Fruit fly (Drosophila melanogaster) whole organism, embryonic: ENCODE results near the gene Iyd.

ENCODE experiments used
- BEAF-32 ChIP-seq: fragments of 200-800 bp; sonication (Bioruptor generic); optimal IDR thresholded peaks from 3 replicates; lab custom pipeline; 2017; ENCODE audit warnings: missing biosample characterization, missing genetic modification characterization, mild to moderate bottlenecking, moderate library complexity, missing genetic modification reagents
- CG10462 ChIP-seq: fragments of 200-800 bp; sonication (Bioruptor generic); optimal IDR thresholded peaks from 2 replicates; lab custom pipeline; 2016; ENCODE audit warnings: missing biosample characterization, missing genetic modification characterization
- CG10565 ChIP-seq: fragments of 200-800 bp; sonication (Bioruptor generic); optimal IDR thresholded peaks from 3 replicates; lab custom pipeline; 2016; ENCODE audit warnings: missing biosample characterization, mild to moderate bottlenecking, missing genetic modification characterization
- CG10654 ChIP-seq: fragments of 200-800 bp; sonication (Bioruptor generic); optimal IDR thresholded peaks from 2 replicates; lab custom pipeline; 2016; ENCODE audit warnings: missing biosample characterization, missing genetic modification characterization
- CG11247 ChIP-seq: fragments of 200-800 bp; sonication (Bioruptor generic); IDR thresholded peaks from 2 replicates; pipeline ENCODE4 v1.3.6; 2022; ENCODE audit warnings: missing biosample characterization, missing genetic modification characterization
- CG13775 ChIP-seq: fragments of 200-800 bp; sonication (Bioruptor generic); optimal IDR thresholded peaks from 3 replicates; lab custom pipeline; 2017; ENCODE audit warnings: missing biosample characterization, mild to moderate bottlenecking, missing genetic modification characterization
- CG15073 ChIP-seq: fragments of 200-800 bp; sonication (Bioruptor generic); optimal IDR thresholded peaks from 2 replicates; lab custom pipeline; 2016; ENCODE audit warnings: missing biosample characterization, missing genetic modification characterization
- CG17359 ChIP-seq: fragments of 200-800 bp; sonication (Bioruptor generic); optimal IDR thresholded peaks from 3 replicates; lab custom pipeline; 2018; ENCODE audit warnings: missing biosample characterization, mild to moderate bottlenecking, missing genetic modification characterization, moderate library complexity
- CG32532 ChIP-seq: fragments of 200-800 bp; sonication (Bioruptor generic); IDR thresholded peaks from 2 replicates; pipeline ENCODE4 v1.3.6; 2022; ENCODE audit warnings: missing biosample characterization, missing genetic modification characterization
- CG3407 ChIP-seq: fragments of 200-800 bp; sonication (Bioruptor generic); optimal IDR thresholded peaks from 2 replicates; lab custom pipeline; 2018; ENCODE audit warnings: missing biosample characterization, mild to moderate bottlenecking, missing genetic modification characterization
- CG3995 ChIP-seq: fragments of 200-800 bp; sonication (Bioruptor generic); optimal IDR thresholded peaks from 3 replicates; lab custom pipeline; 2016; ENCODE audit warnings: missing biosample characterization, missing genetic modification characterization
- CG4404 ChIP-seq: fragments of 200-800 bp; sonication (Bioruptor generic); IDR thresholded peaks from 2 replicates; pipeline ENCODE4 v1.3.6; 2022; ENCODE audit warnings: missing biosample characterization, missing genetic modification characterization
- CG4424 ChIP-seq: fragments of 200-800 bp; sonication (Bioruptor generic); optimal IDR thresholded peaks from 3 replicates; lab custom pipeline; 2016; ENCODE audit warnings: missing biosample characterization, missing genetic modification characterization
- CG4617 ChIP-seq: fragments of 200-800 bp; sonication (Bioruptor generic); optimal IDR thresholded peaks from 3 replicates; lab custom pipeline; 2016; ENCODE audit warnings: missing biosample characterization, missing genetic modification characterization, borderline replicate concordance
- CG7372 ChIP-seq: fragments of 200-800 bp; sonication (Bioruptor generic); IDR thresholded peaks from 2 replicates; pipeline ENCODE4 v1.3.6; 2022; ENCODE audit warnings: missing biosample characterization, missing genetic modification characterization
- CG7745 ChIP-seq: fragments of 200-800 bp; sonication (Bioruptor generic); optimal IDR thresholded peaks from 2 replicates; lab custom pipeline; 2018; ENCODE audit warnings: missing biosample characterization, mild to moderate bottlenecking, missing genetic modification characterization, moderate library complexity
- D19A ChIP-seq: fragments of 200-800 bp; optimal IDR thresholded peaks from 3 replicates; lab custom pipeline; 2019; ENCODE audit warnings: missing biosample characterization, mild to moderate bottlenecking, missing genetic modification characterization, moderate library complexity
- Dad ChIP-seq: fragments of 200-800 bp; sonication (Bioruptor generic); optimal IDR thresholded peaks from 3 replicates; lab custom pipeline; 2016; ENCODE audit warnings: missing biosample characterization, missing genetic modification characterization
- Dip3 ChIP-seq: fragments of 200-800 bp; sonication (Bioruptor generic); optimal IDR thresholded peaks from 3 replicates; lab custom pipeline; 2016; ENCODE audit warnings: missing biosample characterization, missing genetic modification characterization
- Doc2 ChIP-seq: fragments of 200-800 bp; sonication (Bioruptor generic); IDR thresholded peaks from 2 replicates; pipeline ENCODE4 v1.3.6; 2022; ENCODE audit warnings: missing biosample characterization, missing genetic modification characterization
- GATAe ChIP-seq: fragments of 200-800 bp; sonication (Bioruptor generic); conservative IDR thresholded peaks from 2 replicates; pipeline ENCODE4 v1.3.6; 2022; ENCODE audit warnings: missing biosample characterization, missing genetic modification characterization
- HHEX ChIP-seq: fragments of 200-800 bp; sonication (Bioruptor generic); optimal IDR thresholded peaks from 3 replicates; lab custom pipeline; 2017; ENCODE audit warnings: missing biosample characterization, mild to moderate bottlenecking, missing genetic modification characterization, missing genetic modification reagents
- HLH4C ChIP-seq: fragments of 200-800 bp; sonication (Bioruptor generic); IDR thresholded peaks from 3 replicates; pipeline ENCODE4 v1.3.6; 2022; ENCODE audit warnings: missing biosample characterization, missing genetic modification characterization; ENCODE audit not compliant: partially characterized antibody
- Hr3 ChIP-seq: fragments of 200-800 bp; sonication (Bioruptor generic); optimal IDR thresholded peaks from 3 replicates; lab custom pipeline; 2016; ENCODE audit warnings: missing biosample characterization, missing genetic modification characterization
- Kr ChIP-seq: fragments of 200-800 bp; sonication (Bioruptor generic); optimal IDR thresholded peaks from 2 replicates; lab custom pipeline; 2017; ENCODE audit warnings: missing biosample characterization, mild to moderate bottlenecking, missing genetic modification characterization
- MESR4 ChIP-seq: fragments of 200-800 bp; sonication (Bioruptor generic); optimal IDR thresholded peaks from 2 replicates; lab custom pipeline; 2018; ENCODE audit warnings: missing biosample characterization, mild to moderate bottlenecking, missing genetic modification characterization, moderate library complexity
- Nf-YC ChIP-seq: fragments of 200-800 bp; optimal IDR thresholded peaks from 3 replicates; lab custom pipeline; 2019; ENCODE audit warnings: missing biosample characterization, mild to moderate bottlenecking, missing genetic modification characterization, moderate library complexity
- PHDP ChIP-seq: fragments of 200-800 bp; sonication (Bioruptor generic); optimal IDR thresholded peaks from 3 replicates; lab custom pipeline; 2018; ENCODE audit warnings: missing biosample characterization, mild to moderate bottlenecking, missing genetic modification characterization, moderate library complexity
- Xbp1 ChIP-seq: fragments of 200-800 bp; sonication (Bioruptor generic); optimal IDR thresholded peaks from 3 replicates; lab custom pipeline; 2016; ENCODE audit warnings: missing biosample characterization, mild to moderate bottlenecking, missing genetic modification characterization
- al ChIP-seq: fragments of 200-800 bp; sonication (Bioruptor generic); IDR thresholded peaks from 2 replicates; pipeline ENCODE4 v1.3.6; 2022; ENCODE audit warnings: missing biosample characterization, missing genetic modification characterization
- ato ChIP-seq: fragments of 200-800 bp; sonication (Bioruptor generic); IDR thresholded peaks from 2 replicates; pipeline ENCODE4 v1.3.6; 2022; ENCODE audit warnings: missing biosample characterization, missing genetic modification characterization; ENCODE audit not compliant: partially characterized antibody
- chm ChIP-seq: fragments of 200-800 bp; sonication (Bioruptor generic); IDR thresholded peaks from 2 replicates; pipeline ENCODE4 v1.3.6; 2022; ENCODE audit warnings: missing biosample characterization, missing genetic modification characterization
- croc ChIP-seq: fragments of 200-800 bp; sonication (Bioruptor generic); conservative IDR thresholded peaks from 3 replicates; pipeline ENCODE4 v1.3.6; 2022; ENCODE audit warnings: missing biosample characterization, missing genetic modification characterization
- dimm ChIP-seq: fragments of 200-800 bp; sonication (Bioruptor generic); IDR thresholded peaks from 2 replicates; pipeline ENCODE4 v1.3.6; 2022; ENCODE audit warnings: missing biosample characterization, missing genetic modification characterization
- eve ChIP-seq, 2 experiments: fragments of >200 bp; optimal IDR thresholded peaks; 2 replicates each; lab custom pipeline; 2017; ENCODE audit warnings: missing biosample characterization in 2 of 2, missing genetic modification characterization in 2 of 2
- gcm ChIP-seq: fragments of 200-800 bp; sonication (Bioruptor generic); optimal IDR thresholded peaks from 2 replicates; lab custom pipeline; 2019; ENCODE audit warnings: missing biosample characterization, mild to moderate bottlenecking, missing genetic modification characterization, moderate library complexity
- knrl ChIP-seq: fragments of 200-800 bp; sonication (Bioruptor generic); IDR thresholded peaks from 3 replicates; pipeline ENCODE4 v1.3.6; 2022; ENCODE audit warnings: missing biosample characterization, missing genetic modification characterization; ENCODE audit not compliant: partially characterized antibody
- mld ChIP-seq: fragments of 200-800 bp; sonication (Bioruptor generic); IDR thresholded peaks from 3 replicates; pipeline ENCODE4 v1.3.6; 2022; ENCODE audit warnings: missing biosample characterization, missing genetic modification characterization; ENCODE audit not compliant: partially characterized antibody
- nom ChIP-seq: fragments of 200-800 bp; sonication (Bioruptor generic); optimal IDR thresholded peaks from 2 replicates; lab custom pipeline; 2017; ENCODE audit warnings: missing biosample characterization, missing genetic modification characterization, mild to moderate bottlenecking, moderate library complexity, missing genetic modification reagents
- peb ChIP-seq: fragments of 200-800 bp; sonication (Bioruptor generic); IDR thresholded peaks from 2 replicates; pipeline ENCODE4 v1.3.6; 2022; ENCODE audit warnings: missing biosample characterization, missing genetic modification characterization
- pfk ChIP-seq: fragments of 200-800 bp; sonication (Bioruptor generic); optimal IDR thresholded peaks from 2 replicates; lab custom pipeline; 2018; ENCODE audit warnings: missing biosample characterization, mild to moderate bottlenecking, missing genetic modification characterization, moderate library complexity
- pho ChIP-seq: fragments of 200-800 bp; sonication (Bioruptor generic); optimal IDR thresholded peaks from 2 replicates; lab custom pipeline; 2016; ENCODE audit warnings: missing biosample characterization, missing genetic modification characterization
- pita ChIP-seq: fragments of 200-800 bp; sonication (Bioruptor generic); optimal IDR thresholded peaks from 2 replicates; lab custom pipeline; 2017; ENCODE audit warnings: missing biosample characterization, mild to moderate bottlenecking, missing genetic modification characterization
- psq ChIP-seq: fragments of 200-800 bp; sonication (Bioruptor generic); optimal IDR thresholded peaks from 2 replicates; lab custom pipeline; 2017; ENCODE audit warnings: missing biosample characterization, missing genetic modification characterization
- repo ChIP-seq: fragments of 200-800 bp; sonication (Bioruptor generic); optimal IDR thresholded peaks from 2 replicates; lab custom pipeline; 2016; ENCODE audit warnings: missing biosample characterization, missing genetic modification characterization
- row ChIP-seq: fragments of 200-800 bp; sonication (Bioruptor generic); IDR thresholded peaks from 3 replicates; pipeline ENCODE4 v1.3.6; 2022; ENCODE audit warnings: missing biosample characterization, missing genetic modification characterization
- salm ChIP-seq: fragments of 200-800 bp; sonication (Bioruptor generic); optimal IDR thresholded peaks from 2 replicates; lab custom pipeline; 2018; ENCODE audit warnings: missing biosample characterization, mild to moderate bottlenecking, missing genetic modification characterization
- sob ChIP-seq: fragments of 200-800 bp; sonication (Bioruptor generic); IDR thresholded peaks from 2 replicates; pipeline ENCODE4 v1.3.6; 2022; ENCODE audit warnings: missing biosample characterization, missing genetic modification characterization
- trh ChIP-seq: fragments of 200-800 bp; sonication (Bioruptor generic); optimal IDR thresholded peaks from 2 replicates; lab custom pipeline; 2016; ENCODE audit warnings: missing biosample characterization, missing genetic modification characterization
- ttk ChIP-seq: fragments of 200-800 bp; sonication (Bioruptor generic); IDR thresholded peaks from 2 replicates; pipeline ENCODE4 v2.1.2; 2022; ENCODE audit warnings: missing biosample characterization, missing genetic modification characterization
- wor ChIP-seq: fragments of 200-800 bp; sonication (Bioruptor generic); IDR thresholded peaks from 2 replicates; pipeline ENCODE4 v1.3.6; 2022; ENCODE audit warnings: missing biosample characterization, missing genetic modification characterization

The Iyd gene

DNA sequence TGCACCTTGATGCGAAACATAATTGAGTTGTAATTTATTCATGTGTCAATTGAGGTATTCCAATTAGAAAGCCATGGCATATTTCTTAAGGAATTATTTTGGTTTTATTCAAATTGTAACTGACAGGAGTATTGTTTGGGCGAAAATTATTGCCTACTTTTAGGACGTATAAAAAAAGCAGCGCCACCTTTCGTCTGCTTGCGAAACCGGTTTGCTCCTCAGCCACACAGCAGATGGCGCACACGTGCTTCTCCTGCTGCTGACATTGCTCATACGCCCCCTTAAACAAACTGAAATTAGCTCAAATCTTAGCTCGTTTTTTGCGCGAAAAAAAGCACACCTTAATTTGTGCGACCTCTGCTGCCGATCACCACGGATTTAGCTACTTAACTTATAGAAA is 48.2 kb downstream of the Iyd start (continued):
- TF ChIP-seq Dad (GFP tag; lab: Kevin White, UChicago) (peak; percentile 65), ttk (peak; percentile 42; the same call in 1 of the 2 replicates), CG4424 (GFP tag; lab: Kevin White, UChicago) (peak; percentile 74), PHDP (peak; percentile 62), CG15073 (GFP tag; lab: Kevin White, UChicago) (no peak), Dip3 (GFP tag; lab: Kevin White, UChicago) (no peak), CG10654 (GFP tag; lab: Kevin White, UChicago) (peak; percentile 45), croc (peak; percentile 43; the same call in 2 of the 3 replicates), BEAF-32 (GFP tag; lab: Kevin White, UChicago) (no peak), ato (GFP tag; lab: Robert Waterston, UW) (no peak), HHEX (GFP tag; lab: Kevin White, UChicago) (peak; percentile 62), CG7372 (GFP tag; lab: Robert Waterston, UW) (peak; percentile 99), chm (GFP tag; lab: Robert Waterston, UW) (peak; percentile 77), CG7745 (tag; lab: Kevin White, UChicago) (no peak), GATAe (no peak), repo (GFP tag; lab: Kevin White, UChicago) (peak; percentile 66), CG10565 (GFP tag; lab: Kevin White, UChicago) (no peak), CG11247 (peak; percentile 90), CG10462 (GFP tag; lab: Kevin White, UChicago) (peak; percentile 54), sob (peak; percentile 82), CG4617 (GFP tag; lab: Kevin White, UChicago) (peak; percentile 45), mld (GFP tag; lab: Robert Waterston, UW) (no peak), knrl (peak; percentile 32; the same call in 1 of the 3 replicates), Xbp1 (peak; percentile 89), nom (no peak), Kr (GFP tag; lab: Kevin White, UChicago) (no peak), eve (GFP tag; optimal IDR thresholded peaks at IDR 0.05; lab: Kevin White, UChicago) (no peak), HLH4C (GFP tag; lab: Robert Waterston, UW) (no peak), CG4404 (GFP tag; lab: Robert Waterston, UW) (no peak; the same call in 1 of the 2 replicates), row (GFP tag; lab: Robert Waterston, UW) (peak; percentile 33; the same call in 1 of the 3 replicates), MESR4 (GFP tag; lab: Kevin White, UChicago) (no peak), al (GFP tag; lab: Robert Waterston, UW) (no peak), Hr3 (GFP tag; lab: Kevin White, UChicago) (peak; percentile 76), pfk (GFP tag; lab: Kevin White, UChicago) (peak; percentile 17), D19A (tag; lab: Kevin White, UChicago) (peak; percentile 42), CG17359 (tag; lab: Kevin White, UChicago) (peak; percentile 80), peb (GFP tag; lab: Robert Waterston, UW) (no peak; the same call in 1 of the 2 replicates), gcm (GFP tag; lab: Kevin White, UChicago) (no peak), psq (GFP tag; lab: Kevin White, UChicago) (peak; percentile 6), dimm (peak; percentile 39; the same call in 1 of the 2 replicates), pita (peak; percentile 26), pho (GFP tag; lab: Kevin White, UChicago) (peak; percentile 21), salm (tag; lab: Kevin White, UChicago) (no peak), CG13775 (GFP tag; lab: Kevin White, UChicago) (peak; percentile 51), trh (peak; percentile 28), wor (no peak), CG3407 (GFP tag; lab: Kevin White, UChicago) (peak; percentile 52), Nf-YC (tag; lab: Kevin White, UChicago) (peak; percentile 42), Doc2 (GFP tag; lab: Robert Waterston, UW) (no peak), CG3995 (no peak), CG32532 (GFP tag; lab: Robert Waterston, UW) (peak; percentile 92)
